Worm (Caenorhabditis elegans) whole organism, young adult: ENCODE results near the gene drap-1.

Source experiments
- B0019.2 ChIP-seq: fragments of 200-800 bp; sonication (Bioruptor generic); conservative IDR thresholded peaks from 2 replicates; pipeline ENCODE4 v1.3.6; 2022; ENCODE audit warnings: missing genetic modification reagents, missing genetic modification characterization, missing compliant biosample characterization
- D2030.7 ChIP-seq: fragments of 200-800 bp; sonication (Bioruptor generic); IDR thresholded peaks from 2 replicates; pipeline ENCODE4 v1.3.6; 2022; ENCODE audit warnings: missing genetic modification reagents, missing genetic modification characterization, missing compliant biosample characterization
- F39B2.1 ChIP-seq: fragments of 200-800 bp; sonication (Bioruptor generic); IDR thresholded peaks from 2 replicates; pipeline ENCODE4 v1.3.6; 2022; ENCODE audit warnings: missing genetic modification reagents, missing genetic modification characterization, missing compliant biosample characterization
- F57A8.1 ChIP-seq: fragments of 200-800 bp; sonication (Bioruptor generic); optimal IDR thresholded peaks from 2 replicates; lab custom pipeline; 2018; ENCODE audit warnings: mild to moderate bottlenecking, missing genetic modification characterization, moderate library complexity, missing compliant biosample characterization
- F57C9.4 ChIP-seq: sonication (generic microtip); optimal IDR thresholded peaks from 2 replicates; lab custom pipeline; 2017; ENCODE audit warnings: mild to moderate bottlenecking, missing genetic modification characterization, missing compliant biosample characterization
- T26A5.8 ChIP-seq: sonication (generic microtip); optimal IDR thresholded peaks from 2 replicates; lab custom pipeline; 2016; ENCODE audit warnings: missing genetic modification characterization, missing compliant biosample characterization
- Y53G8AR.9 ChIP-seq: fragments of 200-800 bp; sonication (Bioruptor generic); conservative IDR thresholded peaks from 2 replicates; pipeline ENCODE4 v1.3.6; 2022; ENCODE audit warnings: missing genetic modification reagents, missing genetic modification characterization, missing compliant biosample characterization
- ZK185.1 ChIP-seq: sonication (generic microtip); optimal IDR thresholded peaks from 2 replicates; lab custom pipeline; 2016; ENCODE audit warnings: mild to moderate bottlenecking, missing genetic modification characterization, missing compliant biosample characterization; ENCODE audit not compliant: poor library complexity, severe bottlenecking
- ama-1 ChIP-seq, 3 experiments: fragments of 150-350 bp in 1 of 3; sonication (generic microtip) in 2 of 3; optimal IDR thresholded peaks; 2 replicates each; lab custom pipeline; 2014 to 2018; ENCODE audit warnings: missing biosample characterization in 2 of 3, missing genetic modification characterization in 2 of 3, missing genetic modification reagents in 2 of 3
- ceh-27 ChIP-seq: fragments of 200-800 bp; sonication (Bioruptor generic); optimal IDR thresholded peaks from 2 replicates; lab custom pipeline; 2018; ENCODE audit warnings: mild to moderate bottlenecking, missing genetic modification characterization, moderate library complexity, missing compliant biosample characterization
- ceh-58 ChIP-seq: fragments of 200-800 bp; sonication (Bioruptor generic); IDR thresholded peaks from 2 replicates; pipeline ENCODE4 v1.3.6; 2022; ENCODE audit warnings: missing genetic modification characterization, missing compliant biosample characterization
- ekl-4 ChIP-seq: fragments of 200-800 bp; sonication (Bioruptor generic); IDR thresholded peaks from 2 replicates; pipeline ENCODE4 v1.3.6; 2022; ENCODE audit warnings: missing genetic modification reagents, missing genetic modification characterization, missing compliant biosample characterization
- ets-4 ChIP-seq: fragments of 200-800 bp; sonication (Bioruptor generic); optimal IDR thresholded peaks from 2 replicates; lab custom pipeline; 2018; ENCODE audit warnings: mild to moderate bottlenecking, missing genetic modification characterization, missing compliant biosample characterization
- him-1 ChIP-seq: sonication (generic microtip); optimal IDR thresholded peaks from 2 replicates; lab custom pipeline; 2016; ENCODE audit warnings: missing genotype, missing genetic modification reagents, missing genetic modification characterization, missing compliant biosample characterization
- lag-1 ChIP-seq: fragments of 200-800 bp; sonication (Bioruptor generic); IDR thresholded peaks from 2 replicates; pipeline ENCODE4 v1.3.6; 2022; ENCODE audit warnings: missing genetic modification reagents, missing genetic modification characterization, missing compliant biosample characterization
- let-526 ChIP-seq: fragments of 200-800 bp; sonication (Bioruptor generic); IDR thresholded peaks from 2 replicates; pipeline ENCODE4 v1.3.6; 2022; ENCODE audit warnings: missing genetic modification reagents, missing genetic modification characterization, missing compliant biosample characterization
- let-607 ChIP-seq, 2 experiments: fragments of 200-800 bp in 1 of 2; sonication (Bioruptor generic) in 1 of 2; sonication (generic microtip) in 1 of 2; optimal IDR thresholded peaks; 2 replicates each; lab custom pipeline; 2016 to 2018; ENCODE audit warnings: mild to moderate bottlenecking in 2 of 2, missing compliant biosample characterization in 2 of 2, missing genetic modification characterization in 2 of 2, moderate library complexity in 2 of 2, missing genotype in 1 of 2
- lin-26 ChIP-seq: fragments of 200-800 bp; sonication (Bioruptor generic); IDR thresholded peaks from 2 replicates; pipeline ENCODE4 v1.3.6; 2022; ENCODE audit warnings: missing genetic modification reagents, missing genetic modification characterization, missing compliant biosample characterization
- lsy-27 ChIP-seq: sonication (generic microtip); optimal IDR thresholded peaks from 2 replicates; lab custom pipeline; 2017; ENCODE audit warnings: missing genetic modification characterization, mild to moderate bottlenecking, missing compliant biosample characterization, antibody characterized with exemption, missing genotype, borderline replicate concordance; ENCODE audit not compliant: insufficient read depth
- madf-8 ChIP-seq: fragments of 200-800 bp; sonication (Bioruptor generic); conservative IDR thresholded peaks from 2 replicates; pipeline ENCODE4 v1.3.6; 2022; ENCODE audit warnings: missing genetic modification reagents, missing genetic modification characterization, missing compliant biosample characterization
- mxl-1 ChIP-seq: sonication (generic microtip); optimal IDR thresholded peaks from 2 replicates; lab custom pipeline; 2016; ENCODE audit warnings: missing genetic modification characterization, missing compliant biosample characterization
- nhr-27 ChIP-seq: fragments of 200-800 bp; sonication (Bioruptor generic); optimal IDR thresholded peaks from 2 replicates; lab custom pipeline; 2018; ENCODE audit warnings: mild to moderate bottlenecking, missing genetic modification characterization, moderate library complexity, missing compliant biosample characterization
- nhr-80 ChIP-seq: sonication (generic microtip); optimal IDR thresholded peaks from 2 replicates; lab custom pipeline; 2016; ENCODE audit warnings: missing genetic modification characterization, missing compliant biosample characterization
- pbrm-1 ChIP-seq: fragments of 200-800 bp; sonication (Bioruptor generic); IDR thresholded peaks from 2 replicates; pipeline ENCODE4 v1.3.6; 2022; ENCODE audit warnings: missing genetic modification reagents, missing genetic modification characterization, missing compliant biosample characterization
- rec-8 ChIP-seq, 2 experiments: sonication (generic microtip); optimal IDR thresholded peaks; 2 replicates each; lab custom pipeline; 2016; ENCODE audit warnings: mild to moderate bottlenecking in 2 of 2, missing genetic modification characterization in 2 of 2, missing genetic modification reagents in 2 of 2, missing genotype in 2 of 2, missing biosample characterization in 1 of 2, missing compliant biosample characterization in 1 of 2, moderate library complexity in 1 of 2
- rpc-1 ChIP-seq, 2 experiments: fragments of 150-350 bp in 1 of 2; sonication (generic microtip) in 1 of 2; optimal IDR thresholded peaks; 2 replicates each; lab custom pipeline; 2014 to 2018; ENCODE audit warnings: missing biosample characterization in 1 of 2, missing genetic modification characterization in 1 of 2, missing genetic modification reagents in 1 of 2, missing genotype in 1 of 2
- tlf-1 ChIP-seq: fragments of 200-800 bp; sonication (Bioruptor generic); optimal IDR thresholded peaks from 2 replicates; lab custom pipeline; 2018; ENCODE audit warnings: mild to moderate bottlenecking, missing genetic modification characterization, missing compliant biosample characterization
- unc-62 ChIP-seq: fragments of 150-350 bp; optimal IDR thresholded peaks from 2 replicates; lab custom pipeline; 2014; ENCODE audit warnings: missing biosample characterization, missing genetic modification reagents, missing genetic modification characterization
- ztf-25 ChIP-seq: fragments of 200-800 bp; sonication (Bioruptor generic); IDR thresholded peaks from 2 replicates; pipeline ENCODE4 v1.3.6; 2022; ENCODE audit warnings: missing genetic modification reagents, missing genetic modification characterization, missing compliant biosample characterization

Gene drap-1

ce11 chrV:9750308-9750707, 20.4 kb downstream of the drap-1 start, which contains the start of gene F58E6.4:
TSS of gene F58E6.4 (minus strand) at chrV:9750408.
- TF ChIP-seq nhr-27 (tag; lab: Kevin White, UChicago), result no peak
- no peak for TF ChIP-seq ZK185.1
- TF ChIP-seq lin-26 (GFP tag; lab: Robert Waterston, UW), result no peak
- TF ChIP-seq D2030.7 (GFP tag; lab: Robert Waterston, UW), result no peak
- no peak for TF ChIP-seq ama-1 (optimal IDR thresholded peaks at IDR 0.05; lab: Kevin White, UChicago)
- no peak for TF ChIP-seq ama-1 (GFP tag; optimal IDR thresholded peaks at IDR 0.05; lab: Kevin White, UChicago)

ce11 chrV:9752918-9753317, 23.0 kb downstream of the drap-1 start, which contains the start of gene F58E6.6:
TSS of gene F58E6.6 (minus strand) at chrV:9753018.
- TF ChIP-seq B0019.2 (GFP tag; lab: Robert Waterston, UW), result no peak
- TF ChIP-seq him-1 (tag; lab: Kevin White, UChicago), result no peak
- no peak for TF ChIP-seq pbrm-1 (GFP tag; lab: Robert Waterston, UW)
- TF ChIP-seq rpc-1 (optimal IDR thresholded peaks at IDR 0.05; lab: Kevin White, UChicago), result no peak
- TF ChIP-seq rpc-1 (tag; optimal IDR thresholded peaks at IDR 0.05; lab: Kevin White, UChicago), result no peak
- no peak for TF ChIP-seq ekl-4 (GFP tag; lab: Robert Waterston, UW)
- no peak for TF ChIP-seq F57A8.1 (GFP tag; lab: Kevin White, UChicago)
- TF ChIP-seq Y53G8AR.9 (GFP tag; lab: Robert Waterston, UW), result no peak
- TF ChIP-seq F57C9.4 (tag; lab: Kevin White, UChicago), result no peak
- no peak for TF ChIP-seq F39B2.1 (GFP tag; lab: Robert Waterston, UW)

- TF ChIP-seq lsy-27 (tag; lab: Kevin White, UChicago), result no peak
- TF ChIP-seq lag-1, result no peak
- TF ChIP-seq, all 124 proteins: peak for 0
These were observed 23.6 kb downstream of the drap-1 start for ce11 chrV:9753554-9753953.

ce11 chrV:9754459-9754858, 24.6 kb downstream of the drap-1 start, which contains the start of gene F58E6.5:
TSS of gene F58E6.5 (minus strand) at chrV:9754559.
- TF ChIP-seq rec-8 (tag; optimal IDR thresholded peaks at IDR 0.05; lab: Kevin White, UChicago), result no peak

- TF ChIP-seq unc-62 (GFP tag; lab: Kevin White, UChicago) (no peak), let-526 (GFP tag; lab: Robert Waterston, UW) (no peak), let-607 (tag; optimal IDR thresholded peaks at IDR 0.05; lab: Kevin White, UChicago) (no peak), him-1 (tag; lab: Kevin White, UChicago) (no peak), mxl-1 (tag; lab: Kevin White, UChicago) (no peak), ets-4 (GFP tag; lab: Kevin White, UChicago) (no peak), madf-8 (GFP tag; lab: Robert Waterston, UW) (no peak), ceh-58 (GFP tag; lab: Robert Waterston, UW) (no peak), ceh-27 (GFP tag; lab: Kevin White, UChicago) (no peak), ztf-25 (GFP tag; lab: Robert Waterston, UW) (no peak), tlf-1 (no peak)
These were observed 25.8 kb downstream of the drap-1 start, which contains the start of gene F58E6.8 for ce11 chrV:9755725-9756124. TSS of gene F58E6.8 (minus strand) at chrV:9755825.

- TF ChIP-seq T26A5.8 (tag; lab: Kevin White, UChicago), result no peak
- peak; percentile 18 for TF ChIP-seq unc-62 (GFP tag; lab: Kevin White, UChicago)
- TF ChIP-seq nhr-80, result peak; percentile 72
These were observed 26.3 kb downstream of the drap-1 start, which contains the start of gene hrg-3 for ce11 chrV:9756242-9756641. TSS of gene hrg-3 (plus strand) at chrV:9756468.
